Fruit fly (Drosophila melanogaster): ENCODE measurements around the gene ovo.

- TF ChIP-seq Hr96 (GFP tag; optimal IDR thresholded peaks at IDR 0.05): no peak
- TF ChIP-seq kay (GFP tag; ENCODE audit: borderline replicate concordance): no peak
- no peak for TF ChIP-seq CG7101 (tag; optimal IDR thresholded peaks at IDR 0.05)
- no peak for TF ChIP-seq tj (GFP tag; optimal IDR thresholded peaks at IDR 0.05)
- TF ChIP-seq toe (GFP tag; optimal IDR thresholded peaks at IDR 0.05): no peak
- TF ChIP-seq CG11617 (GFP tag; optimal IDR thresholded peaks at IDR 0.05): no peak
- no peak for TF ChIP-seq CG1620 (GFP tag; optimal IDR thresholded peaks at IDR 0.05)
- no peak for TF ChIP-seq Mnt (GFP tag; optimal IDR thresholded peaks at IDR 0.05)
- no peak for TF ChIP-seq bab1 (GFP tag; optimal IDR thresholded peaks at IDR 0.05)
- TF ChIP-seq CG14711 (tag; optimal IDR thresholded peaks at IDR 0.05): no peak
- TF ChIP-seq cnc (optimal IDR thresholded peaks at IDR 0.05): no peak
Observed at dm6 chrX:5038411-5038810, 9.7 kb upstream of the ovo start.

Measured in whole organism, adult.